Fruit fly (Drosophila melanogaster): ENCODE results near the gene CG13295.

dm6 chr3L:6065881-6066389 lies 9.1 kb downstream of the CG13295 start, which contains the start of gene CG42269:
- TF ChIP-seq insv (optimal IDR thresholded peaks at IDR 0.05), result no peak
- no peak for TF ChIP-seq h (optimal IDR thresholded peaks at IDR 0.05)
- TF ChIP-seq psq (optimal IDR thresholded peaks at IDR 0.05), result no peak
- no peak for TF ChIP-seq Myc (optimal IDR thresholded peaks at IDR 0.05)
- TF ChIP-seq Sin3A (optimal IDR thresholded peaks at IDR 0.05), result no peak
- no peak for TF ChIP-seq ttk (optimal IDR thresholded peaks at IDR 0.05)
